Fruit fly (Drosophila melanogaster): ENCODE data around the gene CG14260.
A peak's percentile ranks its signal among the peaks of the same experiment; 100 is the strongest.

CG14260 gene

dm6 chr3R:27273118-27274062 lies 8.1 kb downstream of the CG14260 start, which contains the start of gene CG5934 (continued):
- TF ChIP-seq CG17802 (tag; optimal IDR thresholded peaks at IDR 0.05) (peak; percentile 3), CG30403 (GFP tag; optimal IDR thresholded peaks at IDR 0.05) (peak; percentile 41), gsb (GFP tag; IDR thresholded peaks at IDR 0.05) (no peak), dysf (GFP tag; IDR thresholded peaks at IDR 0.05) (0 out of 3 replicates have a peak, but pooled peaks have one; percentile 20), stwl (tag; optimal IDR thresholded peaks at IDR 0.05) (peak; percentile 75), dmrt11E (tag; optimal IDR thresholded peaks at IDR 0.05) (no peak), mam (GFP tag; optimal IDR thresholded peaks at IDR 0.05) (peak; percentile 68), Ptx1 (GFP tag; IDR thresholded peaks at IDR 0.05) (peak; percentile 32; the same call in 1 of the 2 replicates), E2f2 (GFP tag; IDR thresholded peaks at IDR 0.05) (peak; percentile 62), MESR4 (GFP tag; optimal IDR thresholded peaks at IDR 0.05) (peak; percentile 70), CG9727 (GFP tag; optimal IDR thresholded peaks at IDR 0.05) (peak; percentile 26), zf30C (GFP tag; optimal IDR thresholded peaks at IDR 0.05) (no peak), Fer2 (tag; optimal IDR thresholded peaks at IDR 0.05) (peak; percentile 30), tgo (GFP tag; IDR thresholded peaks at IDR 0.05) (no peak), Chrac-16 (GFP tag; optimal IDR thresholded peaks at IDR 0.05) (peak; percentile 2), CG31441 (GFP tag; IDR thresholded peaks at IDR 0.05) (0 out of 2 replicates have a peak, but pooled peaks have one; percentile 8), nerfin-1 (tag; optimal IDR thresholded peaks at IDR 0.05) (no peak), sug (tag; optimal IDR thresholded peaks at IDR 0.05) (peak; percentile 26), Eip74EF (GFP tag; optimal IDR thresholded peaks at IDR 0.05) (peak in 1 of 2 experiments; percentile 12), Sin3A (optimal IDR thresholded peaks at IDR 0.05) (peak; percentile 33), CG17568 (GFP tag; optimal IDR thresholded peaks at IDR 0.05) (no peak), nmo (GFP tag; optimal IDR thresholded peaks at IDR 0.05) (peak; percentile 26), CG4282 (GFP tag; optimal IDR thresholded peaks at IDR 0.05) (peak; percentile 25), Lhr (GFP tag; optimal IDR thresholded peaks at IDR 0.05) (peak; percentile 37), shn (GFP tag; optimal IDR thresholded peaks at IDR 0.05) (peak; percentile 39), ewg (GFP tag; optimal IDR thresholded peaks at IDR 0.05) (peak; percentile 1), sens (GFP tag) (peak; percentile 58), CG3838 (GFP tag; optimal IDR thresholded peaks at IDR 0.05) (no peak), pum (GFP tag; optimal IDR thresholded peaks at IDR 0.05) (peak; percentile 25), Xbp1 (GFP tag; optimal IDR thresholded peaks at IDR 0.05) (peak; percentile 10), Hsf (GFP tag; optimal IDR thresholded peaks at IDR 0.05) (peak; percentile 29), CG7786 (GFP tag; optimal IDR thresholded peaks at IDR 0.05) (peak; percentile 50), NfI (GFP tag; optimal IDR thresholded peaks at IDR 0.05) (peak; percentile 47), Pdp1 (GFP tag; optimal IDR thresholded peaks at IDR 0.05) (peak in 1 of 2 experiments; percentile 63), CG15514 (GFP tag; optimal IDR thresholded peaks at IDR 0.05) (no peak), ac (GFP tag; optimal IDR thresholded peaks at IDR 0.05) (no peak), HLH54F (GFP tag; optimal IDR thresholded peaks at IDR 0.05) (peak; percentile 44), row (GFP tag; IDR thresholded peaks at IDR 0.05) (0 out of 3 replicates have a peak, but pooled peaks have one; percentile 9), sqz (GFP tag; optimal IDR thresholded peaks at IDR 0.05) (peak; percentile 14), ATbp (GFP tag; optimal IDR thresholded peaks at IDR 0.05) (no peak), sisA (GFP tag; IDR thresholded peaks at IDR 0.05) (no peak), CG1647 (GFP tag; optimal IDR thresholded peaks at IDR 0.05) (peak; percentile 61), CG8290 (GFP tag; optimal IDR thresholded peaks at IDR 0.05) (peak; percentile 46), CG8290 (tag; optimal IDR thresholded peaks at IDR 0.05) (no peak), CG33557 (GFP tag; optimal IDR thresholded peaks at IDR 0.05) (no peak), Dek (tag; optimal IDR thresholded peaks at IDR 0.05) (peak; percentile 43), CoRest (tag; optimal IDR thresholded peaks at IDR 0.05) (peak; percentile 50), scrt (GFP tag; optimal IDR thresholded peaks at IDR 0.05) (peak; percentile 24)
